Worm (Caenorhabditis elegans) whole organism, L2 larva: ENCODE data around the gene grl-31.

ENCODE experiments used
- C34F6.9 ChIP-seq: fragments of 150-350 bp; optimal IDR thresholded peaks from 2 replicates; lab custom pipeline; 2014; ENCODE audit warnings: missing biosample characterization, missing genetic modification characterization
- R02D3.7 ChIP-seq: fragments of 150-350 bp; optimal IDR thresholded peaks from 2 replicates; lab custom pipeline; 2014; ENCODE audit warnings: missing biosample characterization, missing genetic modification characterization
- Y55F3AM.14 ChIP-seq: fragments of 200-800 bp; sonication (Bioruptor generic); optimal IDR thresholded peaks from 2 replicates; lab custom pipeline; 2018; ENCODE audit warnings: mild to moderate bottlenecking, missing genetic modification characterization, missing compliant biosample characterization
- alr-1 ChIP-seq: fragments of 150-350 bp; optimal IDR thresholded peaks from 2 replicates; lab custom pipeline; 2014; ENCODE audit warnings: missing biosample characterization, missing genetic modification characterization
- aly-2 ChIP-seq: fragments of 150-350 bp; optimal IDR thresholded peaks from 2 replicates; lab custom pipeline; 2014; ENCODE audit warnings: missing biosample characterization, missing genetic modification characterization
- ama-1 ChIP-seq: fragments of 150-350 bp; optimal IDR thresholded peaks from 2 replicates; lab custom pipeline; 2018; ENCODE audit warnings: inconsistent platforms
- blmp-1 ChIP-seq: sonication (generic microtip); optimal IDR thresholded peaks from 2 replicates; lab custom pipeline; 2017; ENCODE audit warnings: missing genetic modification characterization, mild to moderate bottlenecking, missing compliant biosample characterization, antibody characterized with exemption, moderate library complexity; ENCODE audit not compliant: insufficient read depth
- ceh-16 ChIP-seq: fragments of 150-350 bp; optimal IDR thresholded peaks from 2 replicates; lab custom pipeline; 2014; ENCODE audit warnings: missing biosample characterization, missing genetic modification characterization
- crh-2 ChIP-seq: sonication (generic microtip); optimal IDR thresholded peaks from 2 replicates; lab custom pipeline; 2017; ENCODE audit warnings: missing biosample characterization, missing genetic modification characterization
- dmd-4 ChIP-seq: sonication (generic microtip); optimal IDR thresholded peaks from 2 replicates; lab custom pipeline; 2017; ENCODE audit warnings: missing biosample characterization, missing genetic modification characterization
- egl-27 ChIP-seq: sonication (generic microtip); optimal IDR thresholded peaks from 3 replicates; lab custom pipeline; 2017; ENCODE audit warnings: missing biosample characterization, missing genetic modification reagents, missing genetic modification characterization
- elt-1 ChIP-seq: fragments of 150-350 bp; optimal IDR thresholded peaks from 2 replicates; lab custom pipeline; 2014; ENCODE audit warnings: missing biosample characterization, missing genetic modification characterization
- elt-3 ChIP-seq: sonication (generic microtip); optimal IDR thresholded peaks from 2 replicates; lab custom pipeline; 2017; ENCODE audit warnings: missing biosample characterization, missing genetic modification characterization
- gmeb-1 ChIP-seq: fragments of 150-350 bp; optimal IDR thresholded peaks from 2 replicates; lab custom pipeline; 2014; ENCODE audit warnings: missing biosample characterization, missing genetic modification characterization
- lin-11 ChIP-seq: fragments of 150-350 bp; sonication (generic microtip); optimal IDR thresholded peaks from 2 replicates; lab custom pipeline; 2014; ENCODE audit warnings: missing biosample characterization, missing genetic modification characterization, inconsistent platforms, mixed read lengths
- lin-13 ChIP-seq: fragments of 150-350 bp; optimal IDR thresholded peaks from 2 replicates; lab custom pipeline; 2014; ENCODE audit warnings: missing biosample characterization, missing genetic modification reagents, missing genetic modification characterization
- lsy-2 ChIP-seq, 2 experiments: fragments of 150-350 bp in 1 of 2; sonication (generic microtip) in 1 of 2; optimal IDR thresholded peaks; 2 replicates each; lab custom pipeline; 2014 to 2017; ENCODE audit warnings: missing biosample characterization in 2 of 2, missing genetic modification characterization in 2 of 2
- mab-5 ChIP-seq: fragments of 150-350 bp; optimal IDR thresholded peaks from 2 replicates; lab custom pipeline; 2014; ENCODE audit warnings: missing biosample characterization, missing genetic modification characterization
- mbf-1 ChIP-seq: sonication (generic microtip); optimal IDR thresholded peaks from 2 replicates; lab custom pipeline; 2017; ENCODE audit warnings: missing biosample characterization, missing genetic modification characterization
- nhr-10 ChIP-seq: sonication (generic microtip); optimal IDR thresholded peaks from 2 replicates; lab custom pipeline; 2017; ENCODE audit warnings: missing biosample characterization, missing genetic modification characterization
- nhr-11 ChIP-seq: fragments of 150-350 bp; optimal IDR thresholded peaks from 2 replicates; lab custom pipeline; 2014; ENCODE audit warnings: missing biosample characterization, missing genetic modification characterization
- nhr-12 ChIP-seq: fragments of 150-350 bp; optimal IDR thresholded peaks from 2 replicates; lab custom pipeline; 2014; ENCODE audit warnings: missing biosample characterization, missing genetic modification characterization
- nhr-129 ChIP-seq: fragments of 150-350 bp; optimal IDR thresholded peaks from 2 replicates; lab custom pipeline; 2014; ENCODE audit warnings: missing biosample characterization, missing genetic modification characterization
- nhr-21 ChIP-seq: fragments of 150-350 bp; optimal IDR thresholded peaks from 2 replicates; lab custom pipeline; 2014; ENCODE audit warnings: missing biosample characterization, missing genetic modification characterization
- nhr-23 ChIP-seq: fragments of 150-350 bp; optimal IDR thresholded peaks from 2 replicates; lab custom pipeline; 2014; ENCODE audit warnings: missing biosample characterization, missing genetic modification reagents, missing genetic modification characterization
- nhr-6 ChIP-seq: fragments of 150-350 bp; optimal IDR thresholded peaks from 2 replicates; lab custom pipeline; 2014; ENCODE audit warnings: missing biosample characterization, missing genetic modification characterization
- nhr-77 ChIP-seq: fragments of 150-350 bp; optimal IDR thresholded peaks from 2 replicates; lab custom pipeline; 2014; ENCODE audit warnings: missing biosample characterization, missing genetic modification characterization
- sem-4 ChIP-seq: fragments of 150-350 bp; optimal IDR thresholded peaks from 2 replicates; lab custom pipeline; 2014; ENCODE audit warnings: missing biosample characterization, missing genetic modification reagents, missing genetic modification characterization
- skn-1 ChIP-seq: sonication (generic microtip); optimal IDR thresholded peaks from 2 replicates; lab custom pipeline; 2017; ENCODE audit warnings: missing biosample characterization, missing genetic modification characterization
- sma-3 ChIP-seq: sonication (generic microtip); optimal IDR thresholded peaks from 2 replicates; lab custom pipeline; 2016; ENCODE audit warnings: missing genetic modification reagents, missing genetic modification characterization, missing compliant biosample characterization
- sma-9 ChIP-seq, 2 experiments: fragments of 150-350 bp in 1 of 2; sonication (generic microtip) in 1 of 2; optimal IDR thresholded peaks; 2 replicates each; lab custom pipeline; 2014 to 2016; ENCODE audit warnings: missing genetic modification characterization in 2 of 2, mild to moderate bottlenecking in 1 of 2, missing biosample characterization in 1 of 2, missing compliant biosample characterization in 1 of 2, missing genetic modification reagents in 1 of 2, moderate library complexity in 1 of 2
- snpc-4 ChIP-seq: fragments of 150-350 bp; optimal IDR thresholded peaks from 2 replicates; lab custom pipeline; 2014; ENCODE audit warnings: missing biosample characterization, missing genetic modification characterization
- unc-62 ChIP-seq: fragments of 150-350 bp; optimal IDR thresholded peaks from 2 replicates; lab custom pipeline; 2014; ENCODE audit warnings: missing biosample characterization, missing genetic modification reagents, missing genetic modification characterization
- ztf-4 ChIP-seq: fragments of 150-350 bp; optimal IDR thresholded peaks from 2 replicates; lab custom pipeline; 2014; ENCODE audit warnings: missing biosample characterization, missing genetic modification characterization

The grl-31 gene

ce11 chrV:3524970-3525369, 32.6 kb downstream of the grl-31 start, which contains the start of gene T24A6.7:
T24A6.7 (plus strand) TSS chrV:3525270.
- no peak for TF ChIP-seq elt-3
- no peak for TF ChIP-seq aly-2 (tag; lab: Kevin White, UChicago)
- TF ChIP-seq nhr-12 (tag; lab: Kevin White, UChicago) = no peak
- no peak for TF ChIP-seq nhr-10 (tag; lab: Kevin White, UChicago)
- no peak for TF ChIP-seq nhr-6 (tag; lab: Kevin White, UChicago)
- no peak for TF ChIP-seq R02D3.7 (tag; lab: Kevin White, UChicago)
- TF ChIP-seq, all 48 proteins: peak for 0

DNA sequence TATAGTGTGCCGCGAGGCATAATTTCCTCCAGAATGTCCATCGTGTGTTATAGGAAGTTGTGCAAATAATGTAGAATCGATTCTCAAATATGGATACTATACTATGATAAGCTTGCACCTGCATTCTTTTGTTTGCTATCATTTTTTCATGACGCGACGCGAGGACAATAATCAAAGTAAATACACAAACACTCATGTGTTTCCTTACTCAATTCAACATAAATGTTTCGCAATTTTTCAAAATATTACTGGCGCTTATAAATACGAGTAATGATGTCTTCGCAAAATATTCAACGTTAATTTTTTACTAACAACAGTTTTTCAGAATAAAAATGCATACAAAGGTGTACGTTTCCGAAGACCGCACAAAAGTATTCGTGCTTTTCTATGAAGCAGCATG, 34.3 kb downstream of the grl-31 start, which contains the start of gene irg-1:
irg-1 (plus strand) TSS at position 326 of the 400 bp plus-strand sequence.
- TF ChIP-seq C34F6.9 (tag; lab: Kevin White, UChicago) = no peak

DNA sequence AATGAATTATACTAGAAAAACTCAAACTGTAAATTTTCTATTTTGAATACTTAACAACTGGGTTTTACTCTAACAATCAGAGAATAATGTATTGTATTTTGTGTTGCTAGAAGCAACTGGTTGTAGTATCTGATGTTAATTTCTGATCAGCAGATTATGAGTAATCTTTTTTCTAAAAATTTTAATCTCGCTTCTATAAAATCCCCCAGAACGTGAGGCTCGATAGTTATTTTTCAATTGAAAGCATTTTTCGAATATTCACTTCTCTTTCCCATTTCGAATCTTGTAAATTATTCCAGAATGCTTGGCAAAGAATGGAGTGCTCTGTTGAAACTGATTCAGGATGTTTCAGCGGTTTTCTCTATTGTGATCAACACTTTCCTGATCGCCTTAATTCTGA, 39.7 kb downstream of the grl-31 start, which contains the start of gene str-227:
str-227 (plus strand) TSS at position 301 of the 400 bp plus-strand sequence.
- TF ChIP-seq lin-11 (tag; lab: Kevin White, UChicago) (no peak), alr-1 (tag; lab: Kevin White, UChicago) (no peak), sma-9 (GFP tag; optimal IDR thresholded peaks at IDR 0.05; lab: Kevin White, UChicago) (no peak), sma-9 (tag; optimal IDR thresholded peaks at IDR 0.05; lab: Kevin White, UChicago) (no peak), nhr-129 (tag; lab: Kevin White, UChicago) (no peak), nhr-10 (tag; lab: Kevin White, UChicago) (no peak), elt-1 (tag; lab: Kevin White, UChicago) (no peak), lsy-2 (tag; optimal IDR thresholded peaks at IDR 0.05; lab: Kevin White, UChicago) (no peak), gmeb-1 (tag; lab: Kevin White, UChicago) (no peak), ama-1 (lab: Kevin White, UChicago) (no peak), ceh-16 (tag; lab: Kevin White, UChicago) (no peak)

- TF ChIP-seq unc-62 = no peak
- no peak for TF ChIP-seq aly-2 (tag; lab: Kevin White, UChicago)
- no peak for TF ChIP-seq nhr-6 (tag; lab: Kevin White, UChicago)
- TF ChIP-seq ztf-4 (tag; lab: Kevin White, UChicago) = no peak
- no peak for TF ChIP-seq sem-4 (tag; lab: Kevin White, UChicago)
- no peak for TF ChIP-seq nhr-11 (tag; lab: Kevin White, UChicago)
- no peak for TF ChIP-seq lin-11 (tag; lab: Kevin White, UChicago)
- no peak for TF ChIP-seq egl-27 (tag; lab: Kevin White, UChicago)
- TF ChIP-seq sma-9 (GFP tag; optimal IDR thresholded peaks at IDR 0.05; lab: Kevin White, UChicago) = no peak
- TF ChIP-seq sma-9 (tag; optimal IDR thresholded peaks at IDR 0.05; lab: Kevin White, UChicago) = no peak
- no peak for TF ChIP-seq nhr-23 (tag; lab: Kevin White, UChicago)
- no peak for TF ChIP-seq dmd-4 (tag; lab: Kevin White, UChicago)
- TF ChIP-seq snpc-4 (tag; lab: Kevin White, UChicago) = no peak
- TF ChIP-seq elt-1 (tag; lab: Kevin White, UChicago) = no peak
- no peak for TF ChIP-seq mab-5
- no peak for TF ChIP-seq nhr-129 (tag; lab: Kevin White, UChicago)
- TF ChIP-seq skn-1 (tag; lab: Kevin White, UChicago) = no peak
- no peak for TF ChIP-seq R02D3.7 (tag; lab: Kevin White, UChicago)
- TF ChIP-seq mbf-1 = no peak
- TF ChIP-seq sma-3 = no peak
- no peak for TF ChIP-seq gmeb-1 (tag; lab: Kevin White, UChicago)
These were observed 45.2 kb downstream of the grl-31 start, which contains the start of gene str-226 for ce11 chrV:3512381-3512780. str-226 (plus strand) TSS chrV:3512681.

DNA sequence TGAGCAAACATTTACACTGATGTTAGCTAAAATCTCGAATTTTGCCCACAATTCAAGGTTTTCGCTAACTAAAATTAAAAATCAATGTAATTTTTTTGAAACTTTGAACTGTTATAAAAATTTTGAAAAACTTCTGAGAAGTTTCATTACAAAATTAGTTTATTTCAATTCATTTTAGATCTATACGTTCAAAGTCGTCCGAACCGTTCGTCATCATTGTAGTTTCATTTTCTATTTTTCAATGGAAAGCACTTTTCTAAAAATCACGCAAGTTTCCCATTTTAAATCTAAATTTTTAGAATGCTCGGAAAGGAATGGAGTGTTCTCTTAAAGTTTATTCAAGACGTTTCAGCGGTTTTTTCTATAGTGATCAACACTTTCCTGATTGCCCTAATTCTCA, 47.7 kb downstream of the grl-31 start, which contains the start of gene str-228:
str-228 (plus strand) TSS at position 301 of the 400 bp plus-strand sequence.
- TF ChIP-seq nhr-6 (tag; lab: Kevin White, UChicago) (no peak), elt-1 (tag; lab: Kevin White, UChicago) (no peak), egl-27 (tag; lab: Kevin White, UChicago) (no peak), lin-11 (tag; lab: Kevin White, UChicago) (no peak), unc-62 (no peak), ama-1 (lab: Kevin White, UChicago) (no peak), nhr-21 (tag; lab: Kevin White, UChicago) (no peak), nhr-77 (tag; lab: Kevin White, UChicago) (no peak)
- TF ChIP-seq, all 48 proteins: peak for 0

DNA sequence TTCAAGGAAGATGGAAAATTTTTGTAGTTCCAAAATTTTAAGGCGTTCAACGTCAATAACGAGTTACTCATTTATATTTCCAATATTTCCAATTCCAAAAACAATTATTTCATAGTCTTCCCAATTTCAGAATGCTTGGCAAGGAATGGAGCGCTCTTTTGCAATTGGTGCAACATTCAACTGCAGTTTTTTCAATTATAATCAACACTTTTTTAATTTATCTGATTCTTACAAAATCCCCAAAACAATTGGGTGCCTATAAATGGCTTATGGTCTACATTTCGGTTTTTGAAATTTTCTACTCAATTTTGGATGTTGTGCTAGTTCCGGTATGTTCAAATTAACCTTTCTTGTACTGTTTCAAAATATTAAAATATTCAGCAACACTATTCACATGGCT, 49.9 kb downstream of the grl-31 start, which contains the start of gene str-225:
str-225 (plus strand) TSS at position 132 of the 400 bp plus-strand sequence.
- TF ChIP-seq lin-13 (GFP tag; lab: Kevin White, UChicago) (no peak), unc-62 (no peak), lsy-2 (tag; optimal IDR thresholded peaks at IDR 0.05; lab: Kevin White, UChicago) (no peak), blmp-1 (tag; lab: Kevin White, UChicago) (no peak), elt-3 (no peak), Y55F3AM.14 (GFP tag; lab: Kevin White, UChicago) (no peak), gmeb-1 (tag; lab: Kevin White, UChicago) (no peak), ztf-4 (tag; lab: Kevin White, UChicago) (no peak), crh-2 (no peak), nhr-21 (tag; lab: Kevin White, UChicago) (no peak), skn-1 (tag; lab: Kevin White, UChicago) (no peak)
- TF ChIP-seq, all 48 proteins: peak for 0
